Worm (Caenorhabditis elegans) whole organism, late embryonic: ENCODE measurements around the gene K02F3.2.

ENCODE experiments used
- K02D7.2 ChIP-seq: sonication (generic microtip); optimal IDR thresholded peaks from 2 replicates; lab custom pipeline; 2017; ENCODE audit warnings: mild to moderate bottlenecking, missing genetic modification characterization, missing compliant biosample characterization
- ama-1 ChIP-seq: fragments of 150-350 bp; optimal IDR thresholded peaks from 2 replicates; lab custom pipeline; 2014
- ceh-34 ChIP-seq: sonication (generic microtip); optimal IDR thresholded peaks from 2 replicates; lab custom pipeline; 2016; ENCODE audit warnings: mild to moderate bottlenecking, missing genetic modification characterization, missing compliant biosample characterization
- eyg-1 ChIP-seq: sonication (generic microtip); optimal IDR thresholded peaks from 2 replicates; lab custom pipeline; 2016; ENCODE audit warnings: missing genotype, missing genetic modification characterization, missing compliant biosample characterization
- fax-1 ChIP-seq: sonication (generic microtip); optimal IDR thresholded peaks from 2 replicates; lab custom pipeline; 2016; ENCODE audit warnings: missing genotype, missing genetic modification characterization, missing compliant biosample characterization
- madf-2 ChIP-seq: sonication (generic microtip); optimal IDR thresholded peaks from 2 replicates; lab custom pipeline; 2017; ENCODE audit warnings: missing genetic modification characterization, missing compliant biosample characterization
- odd-2 ChIP-seq: sonication (generic microtip); optimal IDR thresholded peaks from 2 replicates; lab custom pipeline; 2017; ENCODE audit warnings: antibody characterized with exemption, mild to moderate bottlenecking, missing genetic modification characterization, missing compliant biosample characterization
- pha-4 ChIP-seq: fragments of 150-350 bp; optimal IDR thresholded peaks from 2 replicates; lab custom pipeline; 2018; ENCODE audit warnings: missing biosample characterization, missing genetic modification reagents, missing genetic modification characterization
- tbx-2 ChIP-seq: sonication (generic microtip); optimal IDR thresholded peaks from 2 replicates; lab custom pipeline; 2016; ENCODE audit warnings: missing genetic modification characterization, missing compliant biosample characterization
- unc-42 ChIP-seq: sonication (generic microtip); optimal IDR thresholded peaks from 2 replicates; lab custom pipeline; 2016; ENCODE audit warnings: missing genotype, missing genetic modification characterization, missing compliant biosample characterization
- ztf-16 ChIP-seq: sonication (generic microtip); optimal IDR thresholded peaks from 2 replicates; lab custom pipeline; 2017; ENCODE audit warnings: missing genetic modification characterization, missing compliant biosample characterization

DNA sequence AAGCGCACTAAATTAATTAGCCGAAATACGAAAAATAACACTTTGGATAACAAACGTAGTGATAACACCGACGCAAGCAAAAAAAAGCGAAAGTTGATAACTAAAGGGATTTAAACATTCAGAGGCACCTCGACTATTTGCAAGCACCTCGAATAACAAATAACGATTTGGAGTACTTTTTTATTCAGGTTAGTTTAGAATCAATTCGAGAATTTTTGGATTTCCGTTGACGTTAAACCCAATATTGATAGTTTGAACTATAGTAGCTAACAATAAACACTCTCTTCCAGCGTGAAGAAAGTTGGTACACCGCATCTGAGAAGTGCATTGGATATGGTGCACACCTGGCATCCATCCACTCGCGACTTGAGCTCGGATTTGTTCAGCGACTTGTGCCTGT, 20.4 kb upstream of the K02F3.2 start:
- TF ChIP-seq madf-2 (tag; lab: Kevin White, UChicago) (no peak), ceh-34 (tag; lab: Kevin White, UChicago) (no peak), eyg-1 (tag; lab: Kevin White, UChicago) (no peak), ztf-16 (tag; lab: Kevin White, UChicago) (no peak), odd-2 (no peak), tbx-2 (tag; lab: Kevin White, UChicago) (no peak), pha-4 (tag; lab: Kevin White, UChicago) (no peak), ama-1 (lab: Kevin White, UChicago) (no peak), unc-42 (tag; lab: Kevin White, UChicago) (no peak), K02D7.2 (tag; lab: Kevin White, UChicago) (no peak), fax-1 (no peak)
